Worm (Caenorhabditis elegans): ENCODE data around the gene ZK1236.5.

The ZK1236.5 gene

DNA sequence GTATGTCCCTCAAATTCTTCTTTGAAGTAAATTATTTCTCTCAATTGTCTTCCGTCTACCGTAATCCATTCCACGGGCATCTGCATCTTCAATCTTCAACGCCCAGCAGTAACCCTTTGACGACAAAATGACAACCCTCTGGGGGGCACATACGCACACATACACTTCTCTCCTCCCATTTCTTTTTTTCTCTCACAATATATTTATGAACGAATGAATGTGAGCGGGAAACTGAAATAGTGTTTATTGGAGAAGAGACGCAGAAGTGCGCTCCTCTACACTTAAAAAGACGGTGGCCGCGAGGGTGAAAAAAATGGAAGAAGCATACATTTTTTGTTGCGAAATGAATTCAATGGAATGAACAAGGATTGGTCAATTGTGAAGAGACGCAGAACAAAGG is 20.0 kb downstream of the ZK1236.5 start (continued):
- TF ChIP-seq rec-8 (tag; optimal IDR thresholded peaks at IDR 0.05) = no peak
- no peak for TF ChIP-seq ztf-28 (GFP tag; IDR thresholded peaks at IDR 0.05)
- peak; percentile 11 for TF ChIP-seq snpc-1.3 (tag; optimal IDR thresholded peaks at IDR 0.05; ENCODE audit: insufficient read depth)
- peak; percentile 78 for TF ChIP-seq hmg-1.2 (GFP tag; IDR thresholded peaks at IDR 0.05)
- TF ChIP-seq egl-44 (GFP tag; IDR thresholded peaks at IDR 0.05) = no peak
- TF ChIP-seq K11D2.4 (GFP tag; IDR thresholded peaks at IDR 0.05) = 0 out of 2 replicates have a peak, but pooled peaks have one; percentile 25
- TF ChIP-seq madf-10 (tag; optimal IDR thresholded peaks at IDR 0.05) = peak; percentile 3
- no peak for TF ChIP-seq F39B2.1 (GFP tag; IDR thresholded peaks at IDR 0.05)
- no peak for TF ChIP-seq attf-3 (GFP tag; conservative IDR thresholded peaks at IDR 0.05)
- no peak for TF ChIP-seq Y67H2A.10 (GFP tag; conservative IDR thresholded peaks at IDR 0.05)
- TF ChIP-seq F57C9.4 (tag; optimal IDR thresholded peaks at IDR 0.05) = no peak
- no peak for TF ChIP-seq hsf-1 (GFP tag; IDR thresholded peaks at IDR 0.05)
- no peak for TF ChIP-seq snpc-4 (GFP tag; optimal IDR thresholded peaks at IDR 0.05)
- TF ChIP-seq snpc-4 (tag; optimal IDR thresholded peaks at IDR 0.05) = peak in 3 of 4 experiments; percentile 2 to 52 (median 18)
- TF ChIP-seq lsl-1 (GFP tag; optimal IDR thresholded peaks at IDR 0.05) = no peak
- no peak for TF ChIP-seq T07F8.4 (tag; optimal IDR thresholded peaks at IDR 0.05)
- no peak for TF ChIP-seq zfh-2 (GFP tag; conservative IDR thresholded peaks at IDR 0.05)
- no peak for TF ChIP-seq nhr-27 (tag; optimal IDR thresholded peaks at IDR 0.05)
- TF ChIP-seq pbrm-1 (GFP tag; IDR thresholded peaks at IDR 0.05) = no peak
- no peak for TF ChIP-seq lag-1 (GFP tag; IDR thresholded peaks at IDR 0.05)
- TF ChIP-seq fkh-3 (tag; optimal IDR thresholded peaks at IDR 0.05) = no peak
- TF ChIP-seq dox-1 (GFP tag; IDR thresholded peaks at IDR 0.05) = peak; percentile 80; the same call in 1 of the 2 replicates
- no peak for TF ChIP-seq zim-3 (tag; optimal IDR thresholded peaks at IDR 0.05)
- peak; percentile 10 to 15 for TF ChIP-seq let-607 (tag; optimal IDR thresholded peaks at IDR 0.05)
- TF ChIP-seq hmg-20 (GFP tag; IDR thresholded peaks at IDR 0.05) = no peak
- TF ChIP-seq bed-1 (GFP tag; IDR thresholded peaks at IDR 0.05) = no peak
- TF ChIP-seq dpl-1 (GFP tag; optimal IDR thresholded peaks at IDR 0.05) = no peak
- TF ChIP-seq B0261.1 (tag; optimal IDR thresholded peaks at IDR 0.05) = no peak
- peak; percentile 88 for TF ChIP-seq attf-5 (GFP tag; optimal IDR thresholded peaks at IDR 0.05)
- no peak for TF ChIP-seq let-526 (GFP tag; IDR thresholded peaks at IDR 0.05)
- TF ChIP-seq ekl-4 (GFP tag; IDR thresholded peaks at IDR 0.05) = no peak

DNA sequence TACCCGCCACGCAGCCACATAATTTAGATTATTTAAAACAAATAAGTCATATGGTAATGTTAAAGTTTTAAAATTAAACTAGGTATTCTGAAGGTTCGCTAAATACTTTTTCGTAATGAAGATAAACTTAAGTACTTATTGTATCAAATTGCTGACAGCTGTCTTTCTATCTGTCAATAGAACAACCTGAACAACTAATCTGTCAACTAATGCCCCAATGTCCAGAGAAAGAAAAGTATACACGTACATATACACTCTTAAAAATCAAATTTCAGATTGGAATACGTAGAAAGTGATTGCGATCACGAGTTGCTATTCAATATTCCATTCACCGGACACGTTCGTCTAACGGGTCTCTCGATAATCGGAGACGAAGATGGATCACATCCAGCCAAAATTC is 21.3 kb downstream of the ZK1236.5 start:
- TF ChIP-seq nhr-80 (tag; optimal IDR thresholded peaks at IDR 0.05) (peak; percentile 1), nfya-1 (tag; optimal IDR thresholded peaks at IDR 0.05; ENCODE audit: borderline replicate concordance, insufficient read depth) (no peak)

DNA sequence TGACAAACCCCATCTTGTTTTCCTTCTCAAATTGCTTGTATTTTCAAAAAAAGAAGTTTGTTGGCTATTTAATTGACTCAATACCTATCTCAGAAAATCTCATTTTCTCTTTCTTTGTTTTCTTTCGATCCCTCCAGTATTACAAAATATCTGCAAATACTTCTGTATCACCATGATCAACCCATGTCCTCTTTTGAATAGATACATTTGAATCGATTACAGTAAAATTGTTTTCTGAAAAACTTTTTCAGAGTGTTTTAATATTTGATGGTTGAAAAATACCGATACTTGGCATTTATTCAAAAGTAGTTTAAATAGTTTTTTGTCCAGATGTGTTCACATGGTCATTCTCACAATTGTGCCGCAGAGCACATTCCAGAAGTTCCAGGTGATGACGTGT is 22.8 kb downstream of the ZK1236.5 start, which contains the start of gene ZK353.9:
TSS of gene ZK353.9 (plus strand) at position 331 of the 400 bp plus-strand sequence.
- TF ChIP-seq bed-1 (GFP tag; IDR thresholded peaks at IDR 0.05) = no peak

DNA sequence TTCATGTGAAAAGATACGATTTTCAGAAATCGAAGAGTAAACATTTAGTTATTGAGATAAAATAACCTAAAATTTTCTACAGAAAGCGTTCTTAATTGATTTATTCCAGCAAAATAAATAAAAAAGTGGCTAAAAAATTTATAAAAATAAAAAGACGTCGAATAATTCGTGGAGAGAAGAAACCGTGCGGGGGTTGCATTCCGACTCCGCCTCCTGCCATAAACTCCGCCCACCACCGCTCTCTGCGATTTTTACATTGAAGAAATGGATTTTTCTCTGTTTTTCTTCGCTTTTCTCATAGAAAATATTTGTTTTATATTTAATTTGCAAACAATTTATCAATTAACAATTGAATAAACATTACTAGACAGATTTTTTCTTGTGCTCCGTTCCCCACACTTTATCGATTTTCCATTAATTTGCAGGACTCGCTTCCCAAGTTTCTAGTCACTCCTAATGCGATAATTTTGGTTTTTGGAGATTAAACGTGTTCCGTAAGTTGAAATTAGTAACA is 26.5 kb downstream of the ZK1236.5 start, which contains the start of the genes ubxn-4 and cyy-1:
TSS of gene ubxn-4 (minus strand) at position 114 of the 514 bp plus-strand sequence.
TSS of gene cyy-1 (plus strand) at position 426 of the 514 bp plus-strand sequence.
- TF ChIP-seq nhr-80 (tag; optimal IDR thresholded peaks at IDR 0.05) (no peak), egl-18 (GFP tag; IDR thresholded peaks at IDR 0.05) (no peak), T07F8.4 (tag; optimal IDR thresholded peaks at IDR 0.05) (no peak), madf-3 (GFP tag; IDR thresholded peaks at IDR 0.05) (no peak), F23B12.7 (tag; optimal IDR thresholded peaks at IDR 0.05; ENCODE audit: insufficient read depth) (no peak), zim-3 (tag; optimal IDR thresholded peaks at IDR 0.05) (no peak)

All from whole organism, young adult.